Fruit fly (Drosophila melanogaster) whole organism, embryonic: ENCODE results near the gene Gycbeta100B.

ENCODE experiments used
- CG10147 ChIP-seq: fragments of 200-800 bp; sonication (Bioruptor generic); optimal IDR thresholded peaks from 2 replicates; lab custom pipeline; 2019; ENCODE audit warnings: missing biosample characterization, mild to moderate bottlenecking, missing genetic modification characterization, moderate library complexity
- CG10321 ChIP-seq: fragments of 200-800 bp; sonication (Bioruptor generic); IDR thresholded peaks from 2 replicates; pipeline ENCODE4 v1.3.6; 2022; ENCODE audit warnings: missing biosample characterization, missing genetic modification characterization
- CG11695 ChIP-seq: fragments of 200-800 bp; sonication (Bioruptor generic); IDR thresholded peaks from 3 replicates; pipeline ENCODE4 v1.3.6; 2022; ENCODE audit warnings: missing biosample characterization, missing genetic modification characterization
- CG12299 ChIP-seq: fragments of 200-800 bp; sonication (Bioruptor generic); optimal IDR thresholded peaks from 2 replicates; lab custom pipeline; 2018; ENCODE audit warnings: missing biosample characterization, mild to moderate bottlenecking, missing genetic modification characterization
- CG13775 ChIP-seq: fragments of 200-800 bp; sonication (Bioruptor generic); optimal IDR thresholded peaks from 3 replicates; lab custom pipeline; 2017; ENCODE audit warnings: missing biosample characterization, mild to moderate bottlenecking, missing genetic modification characterization
- CG13894 ChIP-seq: fragments of 200-800 bp; sonication (Bioruptor generic); optimal IDR thresholded peaks from 3 replicates; lab custom pipeline; 2018; ENCODE audit warnings: missing biosample characterization, mild to moderate bottlenecking, missing genetic modification characterization, moderate library complexity
- CG14014 ChIP-seq: fragments of 200-800 bp; sonication (Bioruptor generic); IDR thresholded peaks from 2 replicates; pipeline ENCODE4 v1.3.6; 2022; ENCODE audit warnings: missing biosample characterization, missing genetic modification characterization
- CG15073 ChIP-seq: fragments of 200-800 bp; sonication (Bioruptor generic); optimal IDR thresholded peaks from 2 replicates; lab custom pipeline; 2016; ENCODE audit warnings: missing biosample characterization, missing genetic modification characterization
- CG15696 ChIP-seq: fragments of 200-800 bp; sonication (Bioruptor generic); optimal IDR thresholded peaks from 2 replicates; lab custom pipeline; 2019; ENCODE audit warnings: missing biosample characterization, mild to moderate bottlenecking, missing genetic modification characterization, moderate library complexity
- CG1603 ChIP-seq: fragments of 200-800 bp; sonication (Bioruptor generic); optimal IDR thresholded peaks from 2 replicates; lab custom pipeline; 2019; ENCODE audit warnings: missing biosample characterization, mild to moderate bottlenecking, missing genetic modification characterization, moderate library complexity
- CG17612 ChIP-seq: fragments of 200-800 bp; sonication (Bioruptor generic); IDR thresholded peaks from 2 replicates; pipeline ENCODE4 v1.3.6; 2022; ENCODE audit warnings: missing biosample characterization, missing genetic modification characterization
- CG17829 ChIP-seq: fragments of 200-800 bp; optimal IDR thresholded peaks from 2 replicates; lab custom pipeline; 2019; ENCODE audit warnings: missing biosample characterization, mild to moderate bottlenecking, missing genetic modification characterization, moderate library complexity
- CG1832 ChIP-seq: fragments of 200-800 bp; sonication (Bioruptor generic); optimal IDR thresholded peaks from 2 replicates; lab custom pipeline; 2017; ENCODE audit warnings: missing biosample characterization, mild to moderate bottlenecking, missing genetic modification characterization, inconsistent platforms
- CG32772 ChIP-seq: fragments of 200-800 bp; sonication (Bioruptor generic); IDR thresholded peaks from 2 replicates; pipeline ENCODE4 v1.3.6; 2022; ENCODE audit warnings: missing biosample characterization, missing genetic modification characterization
- CG33557 ChIP-seq: fragments of 200-800 bp; sonication (Bioruptor generic); optimal IDR thresholded peaks from 2 replicates; lab custom pipeline; 2019; ENCODE audit warnings: missing biosample characterization, mild to moderate bottlenecking, missing genetic modification characterization, moderate library complexity
- CG4404 ChIP-seq: fragments of 200-800 bp; sonication (Bioruptor generic); IDR thresholded peaks from 2 replicates; pipeline ENCODE4 v1.3.6; 2022; ENCODE audit warnings: missing biosample characterization, missing genetic modification characterization
- CG4617 ChIP-seq: fragments of 200-800 bp; sonication (Bioruptor generic); optimal IDR thresholded peaks from 3 replicates; lab custom pipeline; 2016; ENCODE audit warnings: missing biosample characterization, missing genetic modification characterization, borderline replicate concordance
- CG4707 ChIP-seq: fragments of 200-800 bp; sonication (Bioruptor generic); optimal IDR thresholded peaks from 2 replicates; lab custom pipeline; 2018; ENCODE audit warnings: missing biosample characterization, mild to moderate bottlenecking, missing genetic modification characterization, moderate library complexity
- CG5245 ChIP-seq: fragments of 200-800 bp; sonication (Bioruptor generic); optimal IDR thresholded peaks from 3 replicates; lab custom pipeline; 2016; ENCODE audit warnings: missing biosample characterization, missing genetic modification characterization
- CG6813 ChIP-seq: fragments of 200-800 bp; sonication (Bioruptor generic); optimal IDR thresholded peaks from 2 replicates; lab custom pipeline; 2017; ENCODE audit warnings: missing biosample characterization, missing genetic modification characterization, mild to moderate bottlenecking, moderate library complexity, missing genetic modification reagents
- CG7357 ChIP-seq: fragments of 200-800 bp; sonication (Bioruptor generic); IDR thresholded peaks from 3 replicates; pipeline ENCODE4 v1.3.6; 2022; ENCODE audit warnings: missing biosample characterization, missing genetic modification characterization
- CG7839 ChIP-seq: fragments of 200-800 bp; sonication (Bioruptor generic); optimal IDR thresholded peaks from 3 replicates; lab custom pipeline; 2018; ENCODE audit warnings: missing biosample characterization, mild to moderate bottlenecking, missing genetic modification characterization, moderate library complexity
- CG8089 ChIP-seq: fragments of 200-800 bp; sonication (Bioruptor generic); optimal IDR thresholded peaks from 3 replicates; lab custom pipeline; 2016; ENCODE audit warnings: missing biosample characterization, missing genetic modification characterization
- CTCF ChIP-seq: fragments of 200-800 bp; sonication (Bioruptor generic); optimal IDR thresholded peaks from 2 replicates; lab custom pipeline; 2017; ENCODE audit warnings: missing biosample characterization, mild to moderate bottlenecking, missing genetic modification characterization, moderate library complexity
- Chrac-16 ChIP-seq: fragments of 200-800 bp; sonication (Bioruptor generic); optimal IDR thresholded peaks from 3 replicates; lab custom pipeline; 2016; ENCODE audit warnings: missing biosample characterization, missing genetic modification characterization
- D19A ChIP-seq: fragments of 200-800 bp; optimal IDR thresholded peaks from 3 replicates; lab custom pipeline; 2019; ENCODE audit warnings: missing biosample characterization, mild to moderate bottlenecking, missing genetic modification characterization, moderate library complexity
- Doc2 ChIP-seq: fragments of 200-800 bp; sonication (Bioruptor generic); IDR thresholded peaks from 2 replicates; pipeline ENCODE4 v1.3.6; 2022; ENCODE audit warnings: missing biosample characterization, missing genetic modification characterization
- HLH4C ChIP-seq: fragments of 200-800 bp; sonication (Bioruptor generic); IDR thresholded peaks from 3 replicates; pipeline ENCODE4 v1.3.6; 2022; ENCODE audit warnings: missing biosample characterization, missing genetic modification characterization; ENCODE audit not compliant: partially characterized antibody
- HLH54F ChIP-seq: fragments of 200-800 bp; sonication (Bioruptor generic); optimal IDR thresholded peaks from 3 replicates; lab custom pipeline; 2016; ENCODE audit warnings: missing biosample characterization, missing genetic modification characterization
- HmgZ ChIP-seq: fragments of 200-800 bp; sonication (Bioruptor generic); optimal IDR thresholded peaks from 2 replicates; lab custom pipeline; 2018; ENCODE audit warnings: missing biosample characterization, mild to moderate bottlenecking, missing genetic modification characterization
- Nf-YC ChIP-seq: fragments of 200-800 bp; optimal IDR thresholded peaks from 3 replicates; lab custom pipeline; 2019; ENCODE audit warnings: missing biosample characterization, mild to moderate bottlenecking, missing genetic modification characterization, moderate library complexity
- Sin3A ChIP-seq: fragments of >200 bp; optimal IDR thresholded peaks from 2 replicates; lab custom pipeline; 2018
- Sox102F ChIP-seq: fragments of 200-800 bp; sonication (Bioruptor generic); optimal IDR thresholded peaks from 2 replicates; lab custom pipeline; 2018; ENCODE audit warnings: missing biosample characterization, mild to moderate bottlenecking, missing genetic modification characterization, moderate library complexity
- Sry-β ChIP-seq: fragments of 200-800 bp; sonication (Bioruptor generic); optimal IDR thresholded peaks from 2 replicates; lab custom pipeline; 2018; ENCODE audit warnings: missing biosample characterization, mild to moderate bottlenecking, missing genetic modification characterization, moderate library complexity
- amos ChIP-seq: fragments of 200-800 bp; sonication (Bioruptor generic); IDR thresholded peaks from 2 replicates; pipeline ENCODE4 v1.3.6; 2022; ENCODE audit warnings: missing biosample characterization, missing genetic modification characterization; ENCODE audit not compliant: partially characterized antibody
- ash1 ChIP-seq: fragments of 200-800 bp; sonication (Bioruptor generic); optimal IDR thresholded peaks from 2 replicates; lab custom pipeline; 2018; ENCODE audit warnings: missing biosample characterization, mild to moderate bottlenecking, missing genetic modification characterization
- br ChIP-seq: fragments of >200 bp; optimal IDR thresholded peaks from 2 replicates; lab custom pipeline; 2017
- emc ChIP-seq: fragments of 200-800 bp; sonication (Bioruptor generic); optimal IDR thresholded peaks from 2 replicates; lab custom pipeline; 2016; ENCODE audit warnings: missing biosample characterization, missing genetic modification characterization
- ewg ChIP-seq: fragments of 200-800 bp; sonication (Bioruptor generic); optimal IDR thresholded peaks from 3 replicates; lab custom pipeline; 2017; ENCODE audit warnings: mild to moderate bottlenecking, missing biosample characterization, missing genetic modification reagents, missing genetic modification characterization
- lola ChIP-seq, 3 experiments: fragments of >200 bp in 2 of 3; fragments of 200-800 bp in 1 of 3; sonication (Bioruptor generic) in 1 of 3; optimal IDR thresholded peaks; 2 replicates each; lab custom pipeline; 2017 to 2019; ENCODE audit warnings: missing biosample characterization in 3 of 3, missing genetic modification characterization in 3 of 3, mild to moderate bottlenecking in 1 of 3, moderate library complexity in 1 of 3
- lov ChIP-seq, 2 experiments: fragments of 200-800 bp in 1 of 2; fragments of >200 bp in 1 of 2; sonication (Bioruptor generic) in 1 of 2; IDR thresholded peaks in 1 of 2; optimal IDR thresholded peaks in 1 of 2; 2 replicates in 1 of 2; 3 replicates in 1 of 2; pipeline versions ENCODE4 v1.3.6 to Lab custom; 2017 to 2022; ENCODE audit warnings: missing biosample characterization in 1 of 2, missing genetic modification characterization in 1 of 2
- mam ChIP-seq: fragments of 200-800 bp; sonication (Bioruptor generic); optimal IDR thresholded peaks from 3 replicates; lab custom pipeline; 2016; ENCODE audit warnings: missing biosample characterization, missing genetic modification characterization
- onecut ChIP-seq: fragments of 200-800 bp; sonication (Bioruptor generic); IDR thresholded peaks from 2 replicates; pipeline ENCODE4 v1.3.6; 2022; ENCODE audit warnings: missing biosample characterization, missing genetic modification characterization
- peb ChIP-seq: fragments of 200-800 bp; sonication (Bioruptor generic); IDR thresholded peaks from 2 replicates; pipeline ENCODE4 v1.3.6; 2022; ENCODE audit warnings: missing biosample characterization, missing genetic modification characterization
- pita ChIP-seq: fragments of 200-800 bp; sonication (Bioruptor generic); optimal IDR thresholded peaks from 2 replicates; lab custom pipeline; 2017; ENCODE audit warnings: missing biosample characterization, mild to moderate bottlenecking, missing genetic modification characterization
- salm ChIP-seq: fragments of 200-800 bp; sonication (Bioruptor generic); optimal IDR thresholded peaks from 2 replicates; lab custom pipeline; 2018; ENCODE audit warnings: missing biosample characterization, mild to moderate bottlenecking, missing genetic modification characterization
- so ChIP-seq: fragments of 200-800 bp; sonication (Bioruptor generic); IDR thresholded peaks from 3 replicates; pipeline ENCODE4 v1.3.6; 2022; ENCODE audit warnings: missing biosample characterization, missing genetic modification characterization
- wor ChIP-seq: fragments of 200-800 bp; sonication (Bioruptor generic); IDR thresholded peaks from 2 replicates; pipeline ENCODE4 v1.3.6; 2022; ENCODE audit warnings: missing biosample characterization, missing genetic modification characterization
- zen2 ChIP-seq: fragments of 200-800 bp; sonication (Bioruptor generic); IDR thresholded peaks from 3 replicates; pipeline ENCODE4 v1.3.6; 2022; ENCODE audit warnings: missing biosample characterization, missing genetic modification characterization; ENCODE audit not compliant: partially characterized antibody

Gycbeta100B gene

DNA sequence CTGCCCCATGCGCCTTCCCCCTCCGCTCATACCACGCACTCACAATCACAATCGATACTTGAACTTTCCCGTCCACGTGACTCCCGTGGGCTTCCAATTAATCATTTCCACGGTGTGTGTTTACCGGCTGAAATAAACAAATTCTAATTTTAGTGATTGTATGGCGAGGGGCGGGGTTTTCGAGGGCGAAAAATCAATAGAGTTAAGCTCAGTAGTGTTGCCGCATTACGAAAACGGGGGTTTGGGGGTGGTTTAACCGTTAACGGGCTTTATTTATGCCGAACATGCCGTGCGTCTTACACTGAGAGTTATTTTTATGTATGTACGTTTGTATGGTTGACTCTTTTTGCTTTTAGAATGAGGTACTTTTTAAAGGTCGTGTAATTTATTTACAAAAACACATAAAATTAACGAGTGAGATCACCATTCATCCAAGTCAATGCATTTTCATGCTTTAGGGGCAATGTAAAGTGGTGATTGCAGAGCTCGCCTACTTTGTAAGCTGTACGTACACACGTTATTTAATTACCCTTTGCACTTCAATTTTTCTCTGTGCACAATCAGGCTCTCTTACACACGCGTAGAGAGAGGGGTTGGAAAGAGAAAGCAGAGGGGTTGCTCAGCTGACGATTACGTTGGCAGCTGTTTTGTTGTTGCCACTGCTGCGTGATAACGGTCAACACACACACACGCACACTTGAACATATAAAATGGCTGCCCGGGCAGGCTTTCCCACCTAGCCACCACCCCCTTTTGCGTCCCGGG lies 88.1 kb downstream of the Gycbeta100B start (continued):
- TF ChIP-seq Doc2 (GFP tag; lab: Robert Waterston, UW) (no peak), so (no peak), CG10321 (no peak), Chrac-16 (GFP tag; lab: Kevin White, UChicago) (peak; percentile 82), pita (no peak), onecut (peak; percentile 97), CG1603 (tag; lab: Kevin White, UChicago) (peak; percentile 84), emc (peak; percentile 77), D19A (tag; lab: Kevin White, UChicago) (peak; percentile 83), Sry-β (GFP tag; lab: Kevin White, UChicago) (peak; percentile 16), Nf-YC (tag; lab: Kevin White, UChicago) (peak; percentile 72), CG17829 (tag; lab: Kevin White, UChicago) (peak; percentile 80), CG32772 (GFP tag; lab: Robert Waterston, UW) (no peak), CG1832 (no peak), CG4404 (GFP tag; lab: Robert Waterston, UW) (no peak), CG8089 (GFP tag; lab: Kevin White, UChicago) (peak; percentile 75), CG15073 (GFP tag; lab: Kevin White, UChicago) (no peak), CG10147 (GFP tag; lab: Kevin White, UChicago) (peak; percentile 88), peb (no peak), CG7839 (tag; lab: Kevin White, UChicago) (peak; percentile 92), HLH4C (GFP tag; lab: Robert Waterston, UW) (no peak), CG13894 (tag; lab: Kevin White, UChicago) (no peak), lola (GFP tag; optimal IDR thresholded peaks at IDR 0.05; lab: Kevin White, UChicago) (peak in 1 of 3 experiments; percentile 85), CG6813 (peak; percentile 82), CG11695 (GFP tag; lab: Robert Waterston, UW) (no peak), lov (optimal IDR thresholded peaks at IDR 0.05; lab: Kevin White, UChicago) (no peak), lov (GFP tag; IDR thresholded peaks at IDR 0.05; lab: Robert Waterston, UW) (no peak), CG13775 (GFP tag; lab: Kevin White, UChicago) (peak; percentile 83), CG4707 (GFP tag; lab: Kevin White, UChicago) (peak; percentile 58), br (lab: Kevin White, UChicago) (no peak), Sox102F (peak; percentile 81), CG17612 (GFP tag; lab: Robert Waterston, UW) (no peak), ewg (GFP tag; lab: Kevin White, UChicago) (peak; percentile 85), ash1 (GFP tag; lab: Kevin White, UChicago) (peak; percentile 14), HmgZ (tag; lab: Kevin White, UChicago) (peak; percentile 85), zen2 (no peak), CG14014 (GFP tag; lab: Robert Waterston, UW) (no peak), CG5245 (peak; percentile 55), CG12299 (tag; lab: Kevin White, UChicago) (peak; percentile 75), salm (peak; percentile 66), HLH54F (GFP tag; lab: Kevin White, UChicago) (peak; percentile 79), CG4617 (peak; percentile 52), amos (GFP tag; lab: Robert Waterston, UW) (no peak), CG7357 (GFP tag; lab: Robert Waterston, UW) (peak; percentile 76; the same call in 2 of the 3 replicates), CG15696 (peak; percentile 81), wor (GFP tag; lab: Robert Waterston, UW) (no peak), CG33557 (GFP tag; lab: Kevin White, UChicago) (peak; percentile 76), CTCF (GFP tag; lab: Kevin White, UChicago) (no peak), mam (GFP tag; lab: Kevin White, UChicago) (peak; percentile 90), Sin3A (lab: Kevin White, UChicago) (no peak)
